Worm (Caenorhabditis elegans): ENCODE data around the gene Y22D7AL.16.

Y22D7AL.16 gene

DNA sequence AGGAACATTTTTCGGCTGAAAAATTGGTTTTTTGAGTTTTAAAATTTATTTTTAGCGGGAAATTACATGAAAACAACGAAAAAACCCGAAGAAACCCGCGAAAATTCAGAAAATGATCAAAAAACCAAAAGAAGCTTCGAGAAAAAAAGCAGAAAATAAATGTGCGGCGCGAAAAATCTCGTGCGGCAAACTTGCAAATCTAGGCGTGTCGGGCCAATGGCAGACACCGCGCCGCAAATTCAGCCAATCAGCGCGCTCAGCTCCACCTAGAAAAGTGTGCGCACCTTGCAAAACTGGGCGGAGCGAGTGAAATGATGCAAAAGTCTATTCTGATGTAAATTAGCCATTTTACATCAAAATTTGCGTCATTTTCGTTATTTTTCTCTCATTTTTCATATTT lies 46.1 kb downstream of the Y22D7AL.16 start, which contains the start of gene Y22D7AL.10 (continued):
- peak; percentile 68 for TF ChIP-seq him-1 (tag; optimal IDR thresholded peaks at IDR 0.05)
- peak; percentile 99 for TF ChIP-seq pbrm-1 (GFP tag; IDR thresholded peaks at IDR 0.05)
- peak; percentile 99 for TF ChIP-seq hsf-1 (GFP tag; IDR thresholded peaks at IDR 0.05)
- TF ChIP-seq lag-1 (GFP tag; IDR thresholded peaks at IDR 0.05): 0 out of 2 replicates have a peak, but pooled peaks have one; percentile 56
- peak; percentile 94 for TF ChIP-seq efl-1 (GFP tag; optimal IDR thresholded peaks at IDR 0.05)
- TF ChIP-seq B0261.1 (tag; optimal IDR thresholded peaks at IDR 0.05): peak; percentile 51
- TF ChIP-seq F10E7.11 (tag; optimal IDR thresholded peaks at IDR 0.05): peak; percentile 96
- peak; percentile 96 for TF ChIP-seq somi-1 (GFP tag; optimal IDR thresholded peaks at IDR 0.05)
- peak; percentile 85 for TF ChIP-seq dpff-1 (tag; optimal IDR thresholded peaks at IDR 0.05)
- 0 out of 2 replicates have a peak, but pooled peaks have one; percentile 41 for TF ChIP-seq aptf-3 (GFP tag; IDR thresholded peaks at IDR 0.05)
- TF ChIP-seq T07F8.4 (tag; optimal IDR thresholded peaks at IDR 0.05): peak; percentile 72
- TF ChIP-seq cebp-1 (GFP tag; IDR thresholded peaks at IDR 0.05): peak; percentile 77
- peak; percentile 96 for TF ChIP-seq cebp-1 (tag; optimal IDR thresholded peaks at IDR 0.05)
- TF ChIP-seq B0035.1 (tag; optimal IDR thresholded peaks at IDR 0.05): peak; percentile 94
- TF ChIP-seq nfya-1 (tag; optimal IDR thresholded peaks at IDR 0.05; ENCODE audit: borderline replicate concordance, insufficient read depth): no peak
- peak; percentile 99 for TF ChIP-seq repo-1 (tag; optimal IDR thresholded peaks at IDR 0.05)
- peak; percentile 96 for TF ChIP-seq snpc-3.4 (tag; optimal IDR thresholded peaks at IDR 0.05)
- peak; percentile 73 for TF ChIP-seq T26A5.8 (tag; optimal IDR thresholded peaks at IDR 0.05)
- peak; percentile 96 for TF ChIP-seq madf-3 (GFP tag; IDR thresholded peaks at IDR 0.05)
- peak; percentile 96 for TF ChIP-seq hrde-1 (tag; optimal IDR thresholded peaks at IDR 0.05; ENCODE audit: borderline replicate concordance)
- TF ChIP-seq ztf-25 (GFP tag; IDR thresholded peaks at IDR 0.05): 0 out of 2 replicates have a peak, but pooled peaks have one; percentile 73
- peak; percentile 91 for TF ChIP-seq B0019.2 (GFP tag; conservative IDR thresholded peaks at IDR 0.05)
- TF ChIP-seq ztf-3 (GFP tag; optimal IDR thresholded peaks at IDR 0.05): peak; percentile 83
- TF ChIP-seq nfyb-1 (GFP tag; IDR thresholded peaks at IDR 0.05): peak; percentile 100
- peak; percentile 91 for TF ChIP-seq gei-17 (GFP tag; optimal IDR thresholded peaks at IDR 0.05)
- TF ChIP-seq Y95B8A.8 (GFP tag; IDR thresholded peaks at IDR 0.05): peak; percentile 99
- peak; percentile 96 for TF ChIP-seq F49E8.2 (tag; optimal IDR thresholded peaks at IDR 0.05; ENCODE audit: insufficient read depth)
- peak; percentile 97 for TF ChIP-seq ZK185.1 (tag; optimal IDR thresholded peaks at IDR 0.05; ENCODE audit: poor library complexity, severe bottlenecking)
- TF ChIP-seq rpc-1 (optimal IDR thresholded peaks at IDR 0.05): peak; percentile 90
- TF ChIP-seq rpc-1 (tag; optimal IDR thresholded peaks at IDR 0.05): peak; percentile 8
- TF ChIP-seq hmg-1.2 (GFP tag; IDR thresholded peaks at IDR 0.05): peak; percentile 88
- TF ChIP-seq ceh-27 (GFP tag; optimal IDR thresholded peaks at IDR 0.05): peak; percentile 98
- TF ChIP-seq ceh-79 (tag; optimal IDR thresholded peaks at IDR 0.05): peak; percentile 95
- peak; percentile 95 for TF ChIP-seq attf-5 (GFP tag; optimal IDR thresholded peaks at IDR 0.05)
- peak; percentile 93 for TF ChIP-seq zim-3 (tag; optimal IDR thresholded peaks at IDR 0.05)
- peak; percentile 72 to 95 (median 94) for TF ChIP-seq lin-35 (GFP tag; optimal IDR thresholded peaks at IDR 0.05)
- no peak for TF ChIP-seq sdz-38 (tag; optimal IDR thresholded peaks at IDR 0.05)
- TF ChIP-seq egl-18 (GFP tag; IDR thresholded peaks at IDR 0.05): peak; percentile 90
- TF ChIP-seq madf-8 (GFP tag; conservative IDR thresholded peaks at IDR 0.05): peak; percentile 92

DNA sequence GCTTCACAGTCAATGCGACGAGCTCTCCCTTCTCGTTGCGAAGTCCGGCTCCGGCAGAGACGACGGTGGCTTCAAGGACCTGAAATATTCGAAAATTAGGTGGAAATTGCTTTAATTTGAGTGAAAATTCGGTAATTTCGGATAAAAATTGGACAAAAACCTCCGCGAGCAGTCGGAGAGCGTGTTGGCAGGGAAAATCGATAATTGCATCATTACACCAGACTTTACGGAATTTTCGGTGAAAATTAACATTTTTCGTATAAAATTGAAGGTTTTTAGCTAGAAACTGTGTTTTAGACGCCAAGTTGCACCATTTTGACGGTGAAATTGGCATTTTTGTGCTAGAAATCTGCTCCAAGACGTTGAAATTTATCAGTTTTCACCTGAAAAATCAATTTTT lies 46.7 kb downstream of the Y22D7AL.16 start:
- TF ChIP-seq F10E7.11 (tag; optimal IDR thresholded peaks at IDR 0.05) (no peak), B0035.1 (tag; optimal IDR thresholded peaks at IDR 0.05) (no peak), bed-1 (GFP tag; IDR thresholded peaks at IDR 0.05) (no peak)
